Fruit fly (Drosophila melanogaster): ENCODE measurements around the gene CG10514.

The CG10514 gene

dm6 chr3R:25247379-25247869, 32.2 kb downstream of the CG10514 start, which contains the start of the genes RpS27 and Nup37 (continued):
- peak; percentile 99 for TF ChIP-seq Dad (GFP tag; optimal IDR thresholded peaks at IDR 0.05)
- peak; percentile 98 for TF ChIP-seq CG13296 (GFP tag; optimal IDR thresholded peaks at IDR 0.05)
- TF ChIP-seq Taf1 (GFP tag; IDR thresholded peaks at IDR 0.05) = peak; percentile 81; the same call in 1 of the 2 replicates
- TF ChIP-seq Med (GFP tag) = peak; percentile 100
- peak; percentile 98 for TF ChIP-seq CG18764 (GFP tag; optimal IDR thresholded peaks at IDR 0.05)
- TF ChIP-seq danr (GFP tag; IDR thresholded peaks at IDR 0.05) = peak; percentile 82
- TF ChIP-seq onecut (GFP tag; IDR thresholded peaks at IDR 0.05) = peak; percentile 97
- peak; percentile 100 for TF ChIP-seq caup (GFP tag; optimal IDR thresholded peaks at IDR 0.05; ENCODE audit: severe bottlenecking)
- TF ChIP-seq gsb (GFP tag; IDR thresholded peaks at IDR 0.05) = peak; percentile 95
- peak; percentile 75 for TF ChIP-seq Drgx (GFP tag; IDR thresholded peaks at IDR 0.05)
- TF ChIP-seq Sry-β (GFP tag; optimal IDR thresholded peaks at IDR 0.05) = peak; percentile 80
- TF ChIP-seq HLH4C (GFP tag; IDR thresholded peaks at IDR 0.05; ENCODE audit: partially characterized antibody) = no peak
- peak; percentile 93 for TF ChIP-seq CG31224 (GFP tag; IDR thresholded peaks at IDR 0.05)
- TF ChIP-seq Vsx1 (GFP tag; optimal IDR thresholded peaks at IDR 0.05) = peak; percentile 98
- TF ChIP-seq Fer3 (tag; optimal IDR thresholded peaks at IDR 0.05) = peak; percentile 98
- peak; percentile 86 for TF ChIP-seq Blimp-1 (GFP tag; optimal IDR thresholded peaks at IDR 0.05)
- peak; percentile 98 for TF ChIP-seq CG16863 (GFP tag; optimal IDR thresholded peaks at IDR 0.05)
- peak; percentile 89 for TF ChIP-seq CG6254 (GFP tag; optimal IDR thresholded peaks at IDR 0.05)
- TF ChIP-seq CG12236 (GFP tag; optimal IDR thresholded peaks at IDR 0.05) = peak; percentile 97
- peak in 1 of 2 experiments; percentile 93 for TF ChIP-seq Eip74EF (GFP tag; optimal IDR thresholded peaks at IDR 0.05)
- TF ChIP-seq CG5180 (GFP tag; optimal IDR thresholded peaks at IDR 0.05) = peak; percentile 91
- TF ChIP-seq lilli (GFP tag; optimal IDR thresholded peaks at IDR 0.05) = peak; percentile 96
- peak; percentile 95 for TF ChIP-seq ap (GFP tag; IDR thresholded peaks at IDR 0.05)
- TF ChIP-seq p53 (GFP tag; optimal IDR thresholded peaks at IDR 0.05) = peak; percentile 98
- TF ChIP-seq dimm (GFP tag; IDR thresholded peaks at IDR 0.05) = peak; percentile 92
- TF ChIP-seq rib (GFP tag; IDR thresholded peaks at IDR 0.05) = peak; percentile 91
- peak; percentile 98 for TF ChIP-seq mam (GFP tag; optimal IDR thresholded peaks at IDR 0.05)
- TF ChIP-seq Camta (GFP tag; optimal IDR thresholded peaks at IDR 0.05) = peak; percentile 98
- TF ChIP-seq CG17328 (GFP tag; IDR thresholded peaks at IDR 0.05) = peak; percentile 98
- TF ChIP-seq CG18476 (GFP tag; optimal IDR thresholded peaks at IDR 0.05) = peak; percentile 93
- peak; percentile 99 for TF ChIP-seq ac (GFP tag; optimal IDR thresholded peaks at IDR 0.05)
- TF ChIP-seq ara (GFP tag; IDR thresholded peaks at IDR 0.05) = peak; percentile 95
- peak; percentile 91 for TF ChIP-seq fd96Cb (tag; optimal IDR thresholded peaks at IDR 0.05)
- TF ChIP-seq repo (GFP tag; optimal IDR thresholded peaks at IDR 0.05) = peak; percentile 98
- TF ChIP-seq CG2116 (GFP tag; optimal IDR thresholded peaks at IDR 0.05) = peak; percentile 94
- peak; percentile 95 for TF ChIP-seq sisA (GFP tag; IDR thresholded peaks at IDR 0.05)
- peak; percentile 98 for TF ChIP-seq CG8290 (GFP tag; optimal IDR thresholded peaks at IDR 0.05)
- peak; percentile 97 to 100 for TF ChIP-seq CG8290 (tag; optimal IDR thresholded peaks at IDR 0.05)
- TF ChIP-seq tin (GFP tag; optimal IDR thresholded peaks at IDR 0.05) = peak; percentile 98
- TF ChIP-seq dpn (GFP tag; optimal IDR thresholded peaks at IDR 0.05) = peak; percentile 95 to 99
- no peak for TF ChIP-seq CG34224 (GFP tag; IDR thresholded peaks at IDR 0.05; ENCODE audit: partially characterized antibody)
- peak; percentile 97 for TF ChIP-seq bab2 (GFP tag; optimal IDR thresholded peaks at IDR 0.05)
- peak; percentile 91 for TF ChIP-seq gem (tag; optimal IDR thresholded peaks at IDR 0.05)
- TF ChIP-seq NK7.1 (GFP tag; optimal IDR thresholded peaks at IDR 0.05) = peak; percentile 99
- TF ChIP-seq CoRest (tag; optimal IDR thresholded peaks at IDR 0.05) = peak; percentile 95
- TF ChIP-seq B-H2 (GFP tag; optimal IDR thresholded peaks at IDR 0.05) = peak; percentile 100
- TF ChIP-seq pho (GFP tag; optimal IDR thresholded peaks at IDR 0.05) = peak; percentile 99
- TF ChIP-seq pros (GFP tag; optimal IDR thresholded peaks at IDR 0.05) = peak; percentile 73
- peak; percentile 99 for TF ChIP-seq MESR4 (GFP tag; optimal IDR thresholded peaks at IDR 0.05)
- peak; percentile 91 for TF ChIP-seq Chrac-16 (GFP tag; optimal IDR thresholded peaks at IDR 0.05)
